Worm (Caenorhabditis elegans) whole organism, late embryonic: ENCODE results near the gene ell-1.

Source experiments
- fkh-10 ChIP-seq: fragments of 150-350 bp; optimal IDR thresholded peaks from 2 replicates; lab custom pipeline; 2014; ENCODE audit warnings: missing biosample characterization, missing genetic modification reagents, missing genetic modification characterization
- hlh-13 ChIP-seq: fragments of 200-800 bp; sonication (Bioruptor generic); optimal IDR thresholded peaks from 2 replicates; lab custom pipeline; 2018; ENCODE audit warnings: mild to moderate bottlenecking, missing genetic modification characterization, missing compliant biosample characterization
- pat-9 ChIP-seq: fragments of 200-800 bp; sonication (Bioruptor generic); optimal IDR thresholded peaks from 2 replicates; lab custom pipeline; 2018; ENCODE audit warnings: mild to moderate bottlenecking, missing genetic modification characterization, moderate library complexity, missing compliant biosample characterization
- pha-2 ChIP-seq: sonication (generic microtip); optimal IDR thresholded peaks from 2 replicates; lab custom pipeline; 2017; ENCODE audit warnings: mild to moderate bottlenecking, missing genetic modification characterization, missing compliant biosample characterization
- ref-2 ChIP-seq: sonication (generic microtip); optimal IDR thresholded peaks from 2 replicates; lab custom pipeline; 2016; ENCODE audit warnings: missing genetic modification characterization, missing compliant biosample characterization
- rnt-1 ChIP-seq: sonication (generic microtip); optimal IDR thresholded peaks from 2 replicates; lab custom pipeline; 2016; ENCODE audit warnings: missing genetic modification characterization, missing compliant biosample characterization
- unc-42 ChIP-seq: sonication (generic microtip); optimal IDR thresholded peaks from 2 replicates; lab custom pipeline; 2016; ENCODE audit warnings: missing genotype, missing genetic modification characterization, missing compliant biosample characterization

DNA sequence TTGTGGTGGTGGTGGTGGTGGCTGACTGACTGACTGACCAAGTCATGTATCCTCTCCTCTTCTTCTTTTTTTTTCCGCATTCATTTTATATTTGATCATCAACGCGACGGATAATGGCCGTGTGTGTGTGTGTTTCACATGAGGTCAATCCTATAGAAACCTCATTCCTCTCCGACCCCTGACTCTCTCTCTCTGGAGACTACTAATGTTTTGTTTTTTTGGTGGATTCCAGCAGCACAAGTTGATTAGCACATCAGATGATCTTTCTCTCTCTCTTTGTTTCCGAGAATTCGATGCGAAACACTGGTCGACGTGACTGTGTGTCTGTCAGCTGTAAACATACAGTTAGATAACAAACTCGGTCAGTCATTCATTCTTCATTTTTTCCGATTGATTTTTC, 10.9 kb downstream of the ell-1 start, which contains the start of gene Y24D9A.7:
- TF ChIP-seq pat-9 (no peak), hlh-13 (no peak), fkh-10 (GFP tag; lab: Kevin White, UChicago) (no peak), pha-2 (tag; lab: Kevin White, UChicago) (no peak), ref-2 (tag; lab: Kevin White, UChicago) (peak; percentile 1), unc-42 (tag; lab: Kevin White, UChicago) (no peak), rnt-1 (no peak)
